Worm (Caenorhabditis elegans) whole organism, L1 larva: ENCODE data around the gene R05A10.7.

Source experiments
- F16B12.6 ChIP-seq: fragments of 150-350 bp; optimal IDR thresholded peaks from 2 replicates; lab custom pipeline; 2014; ENCODE audit warnings: missing biosample characterization, missing genetic modification characterization
- Y116A8C.19 ChIP-seq: sonication (generic microtip); optimal IDR thresholded peaks from 2 replicates; lab custom pipeline; 2016; ENCODE audit warnings: missing compliant biosample characterization, missing genetic modification characterization, borderline replicate concordance
- aha-1 ChIP-seq: fragments of 150-350 bp; optimal IDR thresholded peaks from 2 replicates; lab custom pipeline; 2014; ENCODE audit warnings: missing biosample characterization, missing genetic modification characterization
- aly-2 ChIP-seq: fragments of 150-350 bp; optimal IDR thresholded peaks from 2 replicates; lab custom pipeline; 2014; ENCODE audit warnings: missing biosample characterization, missing genetic modification characterization
- dpl-1 ChIP-seq, 3 experiments: fragments of 150-350 bp in 2 of 3; sonication (generic microtip) in 1 of 3; optimal IDR thresholded peaks; 2 replicates each; lab custom pipeline; 2014 to 2017; ENCODE audit warnings: missing biosample characterization in 3 of 3, missing genetic modification characterization in 3 of 3, missing genetic modification reagents in 3 of 3
- efl-1 ChIP-seq, 4 experiments: fragments of 150-350 bp; optimal IDR thresholded peaks in 3 of 4; peaks in 1 of 4; 1 replicate in 1 of 4; 2 replicates in 3 of 4; lab custom pipeline; 2014; ENCODE audit warnings: missing biosample characterization in 2 of 4, missing genetic modification characterization in 2 of 4, missing genetic modification reagents in 2 of 4
- efl-3 ChIP-seq: fragments of 200-800 bp; sonication (Bioruptor generic); optimal IDR thresholded peaks from 2 replicates; lab custom pipeline; 2018; ENCODE audit warnings: mild to moderate bottlenecking, missing genetic modification characterization, missing compliant biosample characterization
- elt-2 ChIP-seq: sonication (generic microtip); optimal IDR thresholded peaks from 2 replicates; lab custom pipeline; 2016; ENCODE audit warnings: missing genetic modification characterization, mild to moderate bottlenecking, inconsistent platforms, missing compliant biosample characterization, missing genetic modification reagents
- ets-5 ChIP-seq: fragments of 200-800 bp; sonication (Bioruptor generic); IDR thresholded peaks from 2 replicates; pipeline ENCODE4 v1.3.6; 2022; ENCODE audit warnings: missing genetic modification characterization, missing compliant biosample characterization
- fkh-10 ChIP-seq: sonication (generic microtip); optimal IDR thresholded peaks from 2 replicates; lab custom pipeline; 2017; ENCODE audit warnings: missing biosample characterization, missing genetic modification reagents, missing genetic modification characterization
- fkh-4 ChIP-seq: sonication (generic microtip); optimal IDR thresholded peaks from 2 replicates; lab custom pipeline; 2016; ENCODE audit warnings: missing compliant biosample characterization, missing genetic modification characterization, borderline replicate concordance
- fos-1 ChIP-seq: fragments of 150-350 bp; optimal IDR thresholded peaks from 2 replicates; lab custom pipeline; 2014; ENCODE audit warnings: missing biosample characterization, missing genetic modification characterization
- grh-1 ChIP-seq: fragments of 200-800 bp; sonication (Bioruptor generic); IDR thresholded peaks from 2 replicates; pipeline ENCODE4 v1.3.6; 2022; ENCODE audit warnings: missing genetic modification reagents, missing genetic modification characterization, missing compliant biosample characterization
- hlh-17 ChIP-seq: fragments of 200-800 bp; sonication (Bioruptor generic); optimal IDR thresholded peaks from 2 replicates; lab custom pipeline; 2018; ENCODE audit warnings: missing genetic modification characterization, mild to moderate bottlenecking, missing compliant biosample characterization, moderate library complexity, borderline replicate concordance
- hpl-2 ChIP-seq: fragments of 150-350 bp; optimal IDR thresholded peaks from 2 replicates; lab custom pipeline; 2014; ENCODE audit warnings: missing biosample characterization, missing genetic modification reagents, missing genetic modification characterization
- isw-1 ChIP-seq: fragments of 200-800 bp; sonication (Bioruptor generic); IDR thresholded peaks from 2 replicates; pipeline ENCODE4 v1.3.6; 2022; ENCODE audit warnings: missing genetic modification characterization, missing compliant biosample characterization
- jun-1 ChIP-seq: fragments of 150-350 bp; optimal IDR thresholded peaks from 2 replicates; lab custom pipeline; 2014; ENCODE audit warnings: missing biosample characterization, missing genetic modification reagents, missing genetic modification characterization
- lin-13 ChIP-seq: fragments of 150-350 bp; optimal IDR thresholded peaks from 2 replicates; lab custom pipeline; 2014; ENCODE audit warnings: missing biosample characterization, missing genetic modification reagents, missing genetic modification characterization
- lin-14 ChIP-seq: fragments of 200-800 bp; sonication (Bioruptor generic); optimal IDR thresholded peaks from 2 replicates; lab custom pipeline; 2018; ENCODE audit warnings: mild to moderate bottlenecking, missing genetic modification characterization, moderate library complexity, missing compliant biosample characterization
- lin-15B ChIP-seq: fragments of 150-350 bp; sonication (generic microtip); optimal IDR thresholded peaks from 3 replicates; lab custom pipeline; 2014; ENCODE audit warnings: missing biosample characterization, missing genetic modification characterization
- lin-35 ChIP-seq, 2 experiments: fragments of 150-350 bp; optimal IDR thresholded peaks; 2 replicates each; lab custom pipeline; 2014; ENCODE audit warnings: missing biosample characterization in 2 of 2, missing genetic modification characterization in 2 of 2, missing genetic modification reagents in 2 of 2
- lin-39 ChIP-seq: fragments of 150-350 bp; optimal IDR thresholded peaks from 2 replicates; lab custom pipeline; 2014; ENCODE audit warnings: missing biosample characterization, missing genetic modification reagents, missing genetic modification characterization
- lir-3 ChIP-seq: sonication (generic microtip); optimal IDR thresholded peaks from 2 replicates; lab custom pipeline; 2016; ENCODE audit warnings: mild to moderate bottlenecking, missing genetic modification characterization, moderate library complexity, missing compliant biosample characterization; ENCODE audit not compliant: poor library complexity
- mef-2 ChIP-seq: fragments of 150-350 bp; optimal IDR thresholded peaks from 2 replicates; lab custom pipeline; 2014; ENCODE audit warnings: missing biosample characterization, missing genetic modification characterization
- nhr-20 ChIP-seq: sonication (generic microtip); optimal IDR thresholded peaks from 2 replicates; lab custom pipeline; 2016; ENCODE audit warnings: mild to moderate bottlenecking, missing genetic modification characterization, missing compliant biosample characterization
- nhr-71 ChIP-seq: sonication (generic microtip); optimal IDR thresholded peaks from 2 replicates; lab custom pipeline; 2016; ENCODE audit warnings: mild to moderate bottlenecking, missing genetic modification characterization, moderate library complexity, missing compliant biosample characterization
- nhr-84 ChIP-seq: sonication (generic microtip); optimal IDR thresholded peaks from 2 replicates; lab custom pipeline; 2017; ENCODE audit warnings: missing biosample characterization, missing genetic modification characterization
- nhr-90 ChIP-seq: sonication (generic microtip); optimal IDR thresholded peaks from 2 replicates; lab custom pipeline; 2016; ENCODE audit warnings: mild to moderate bottlenecking, missing genetic modification characterization, missing compliant biosample characterization; ENCODE audit not compliant: poor library complexity
- pqm-1 ChIP-seq: sonication (generic microtip); optimal IDR thresholded peaks from 3 replicates; lab custom pipeline; 2017; ENCODE audit warnings: missing biosample characterization, missing genetic modification characterization
- rnt-1 ChIP-seq: sonication (generic microtip); optimal IDR thresholded peaks from 2 replicates; lab custom pipeline; 2016; ENCODE audit warnings: mild to moderate bottlenecking, missing genetic modification characterization, moderate library complexity, missing compliant biosample characterization
- snu-23 ChIP-seq: sonication (generic microtip); optimal IDR thresholded peaks from 2 replicates; lab custom pipeline; 2016; ENCODE audit warnings: missing genetic modification characterization, missing compliant biosample characterization
- sox-4 ChIP-seq: sonication (generic microtip); optimal IDR thresholded peaks from 2 replicates; lab custom pipeline; 2016; ENCODE audit warnings: missing genetic modification characterization, missing compliant biosample characterization
- tlp-1 ChIP-seq: fragments of 150-350 bp; optimal IDR thresholded peaks from 2 replicates; lab custom pipeline; 2014; ENCODE audit warnings: missing biosample characterization, missing genetic modification characterization
- zag-1 ChIP-seq: fragments of 150-350 bp; optimal IDR thresholded peaks from 2 replicates; lab custom pipeline; 2014; ENCODE audit warnings: missing biosample characterization, missing genetic modification characterization
- ztf-4 ChIP-seq: fragments of 150-350 bp; optimal IDR thresholded peaks from 2 replicates; lab custom pipeline; 2014; ENCODE audit warnings: missing biosample characterization, missing genetic modification characterization

R05A10.7 gene

DNA sequence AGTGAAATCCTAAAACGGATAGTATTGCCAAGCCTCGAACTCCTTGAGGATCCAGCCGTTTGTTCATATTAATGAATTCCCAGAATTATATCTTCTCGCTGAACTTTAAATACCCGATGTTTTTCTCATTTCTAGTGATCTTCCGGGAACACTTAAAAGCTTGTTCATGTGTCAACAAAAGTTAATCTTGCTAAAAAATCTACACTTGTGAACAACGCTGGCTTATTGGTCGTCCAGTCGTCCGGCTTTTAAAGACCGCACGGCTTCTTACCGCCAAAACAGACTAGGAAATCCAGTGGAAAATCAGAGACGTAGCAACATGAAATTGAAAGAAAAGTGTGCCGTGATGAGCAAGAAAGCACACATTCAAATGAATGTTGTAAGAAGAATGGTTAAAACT is 9.4 kb downstream of the R05A10.7 start, which contains the start of gene oac-38:
TSS of gene oac-38 (minus strand) at position 101 of the 400 bp plus-strand sequence.
- TF ChIP-seq nhr-71 (tag; lab: Kevin White, UChicago) (no peak), efl-1 (optimal IDR thresholded peaks at IDR 0.05; lab: Kevin White, UChicago) (no peak), efl-1 (GFP tag; optimal IDR thresholded peaks at IDR 0.05 in 1 of 2; lab: Kevin White, UChicago) (peak in 1 of 2 experiments; percentile 16), fkh-4 (no peak)

DNA sequence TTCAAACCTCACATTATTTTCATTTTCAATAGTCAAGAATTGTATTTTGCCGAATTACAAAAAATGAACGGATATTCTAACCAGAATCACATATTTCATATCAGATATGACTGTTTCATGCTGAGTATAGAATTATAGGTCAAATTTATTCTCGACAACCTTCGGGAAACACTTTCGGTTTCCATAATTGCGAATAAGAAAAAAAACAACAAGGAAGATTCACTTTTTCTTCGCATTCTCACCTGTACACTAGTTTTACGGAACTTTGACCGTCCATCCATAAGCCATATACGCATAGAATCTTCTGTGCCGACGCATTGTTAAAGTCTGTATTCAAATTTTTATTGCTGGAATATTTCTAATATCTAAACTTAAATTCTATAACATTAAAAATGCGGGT is 17.1 kb downstream of the R05A10.7 start, which contains the start of gene oac-37:
TSS of gene oac-37 (plus strand) at position 301 of the 400 bp plus-strand sequence.
- TF ChIP-seq tlp-1 = no peak
- TF ChIP-seq dpl-1 (GFP tag; optimal IDR thresholded peaks at IDR 0.05; lab: Kevin White, UChicago) = no peak
- no peak for TF ChIP-seq grh-1 (GFP tag; lab: Robert Waterston, UW)
- no peak for TF ChIP-seq fkh-10
- no peak for TF ChIP-seq ztf-4 (tag; lab: Kevin White, UChicago)
- no peak for TF ChIP-seq efl-3 (GFP tag; lab: Kevin White, UChicago)
- no peak for TF ChIP-seq lin-15B (tag; lab: Kevin White, UChicago)
- TF ChIP-seq F16B12.6 (tag; lab: Kevin White, UChicago) = no peak
- no peak for TF ChIP-seq zag-1
- no peak for TF ChIP-seq nhr-90 (tag; lab: Kevin White, UChicago)
- TF ChIP-seq lin-13 (GFP tag; lab: Kevin White, UChicago) = no peak
- no peak for TF ChIP-seq lir-3 (tag; lab: Kevin White, UChicago)
- TF ChIP-seq jun-1 = no peak

DNA sequence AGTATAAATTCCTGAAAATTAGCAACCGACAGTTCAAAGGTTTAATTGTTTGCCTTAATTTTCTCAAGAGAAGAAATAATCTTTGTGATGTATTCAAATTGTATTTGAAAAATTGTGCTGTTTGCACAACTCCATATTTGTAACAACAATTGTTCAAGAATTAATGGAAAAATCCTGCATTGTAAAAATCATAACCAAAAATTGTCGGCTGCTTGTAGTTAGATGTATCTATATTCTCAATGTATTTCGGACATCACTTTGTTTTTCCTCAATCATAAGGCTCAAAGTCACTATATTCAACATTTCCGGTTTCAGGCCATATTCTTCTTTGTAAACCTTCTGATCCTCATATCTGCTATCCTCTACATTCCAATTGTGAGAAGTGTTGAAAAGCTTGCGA is 19.6 kb downstream of the R05A10.7 start:
- TF ChIP-seq efl-1 (optimal IDR thresholded peaks at IDR 0.05; lab: Kevin White, UChicago) (no peak), efl-1 (GFP tag; optimal IDR thresholded peaks at IDR 0.05 in 1 of 2; lab: Kevin White, UChicago) (peak in 1 of 2 experiments; percentile 17), nhr-84 (tag; lab: Kevin White, UChicago) (no peak)

DNA sequence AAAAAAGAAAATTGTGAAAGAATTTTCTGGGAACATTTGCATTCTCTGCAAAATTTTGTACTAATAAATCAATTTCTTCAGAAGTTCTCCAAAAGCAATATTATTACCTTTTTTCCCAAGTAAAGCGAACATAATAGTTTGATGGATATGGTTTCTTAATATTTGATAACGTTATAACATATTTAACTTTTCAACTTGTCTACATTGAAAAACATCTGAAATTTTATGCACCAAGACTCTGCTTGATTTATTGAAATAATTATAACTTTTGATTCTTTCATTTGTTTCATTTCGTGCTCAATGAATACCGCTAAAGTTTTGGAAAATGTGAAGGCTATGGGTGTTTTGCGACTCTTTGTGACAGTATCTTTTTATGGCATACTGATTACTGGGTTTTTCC is 25.6 kb downstream of the R05A10.7 start, which contains the start of gene srz-31:
TSS of gene srz-31 (plus strand) at position 301 of the 400 bp plus-strand sequence.
- TF ChIP-seq lin-39 (no peak), pqm-1 (no peak)

DNA sequence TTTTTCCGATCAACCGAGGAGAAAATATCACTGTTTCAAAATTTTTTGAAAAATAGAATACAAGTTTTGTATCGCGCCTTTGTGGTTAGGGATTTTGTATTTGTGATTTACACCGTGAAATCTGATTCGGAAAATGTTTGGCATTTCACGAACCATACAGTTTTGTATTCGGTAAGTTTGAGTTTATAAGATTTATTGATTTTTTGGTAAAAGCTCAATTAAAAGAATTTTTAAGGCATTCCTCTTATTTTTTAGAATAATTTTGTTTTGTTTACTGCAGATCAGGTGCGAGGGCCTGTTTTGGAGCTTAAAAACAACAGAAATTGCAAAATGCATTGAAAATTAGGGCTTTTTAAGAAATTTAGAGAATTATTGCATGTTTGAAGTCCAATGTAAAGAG is 29.3 kb downstream of the R05A10.7 start:
- TF ChIP-seq Y116A8C.19 (tag; lab: Kevin White, UChicago) = no peak
- TF ChIP-seq mef-2 (tag; lab: Kevin White, UChicago) = no peak
- TF ChIP-seq hlh-17 = no peak
- TF ChIP-seq fkh-10 = no peak
- no peak for TF ChIP-seq isw-1 (GFP tag; lab: Robert Waterston, UW)
- TF ChIP-seq elt-2 (tag; lab: Kevin White, UChicago) = no peak
- no peak for TF ChIP-seq ets-5 (GFP tag; lab: Robert Waterston, UW)
- no peak for TF ChIP-seq fos-1 (tag; lab: Kevin White, UChicago)
- TF ChIP-seq, all 84 proteins: peak for 0

DNA sequence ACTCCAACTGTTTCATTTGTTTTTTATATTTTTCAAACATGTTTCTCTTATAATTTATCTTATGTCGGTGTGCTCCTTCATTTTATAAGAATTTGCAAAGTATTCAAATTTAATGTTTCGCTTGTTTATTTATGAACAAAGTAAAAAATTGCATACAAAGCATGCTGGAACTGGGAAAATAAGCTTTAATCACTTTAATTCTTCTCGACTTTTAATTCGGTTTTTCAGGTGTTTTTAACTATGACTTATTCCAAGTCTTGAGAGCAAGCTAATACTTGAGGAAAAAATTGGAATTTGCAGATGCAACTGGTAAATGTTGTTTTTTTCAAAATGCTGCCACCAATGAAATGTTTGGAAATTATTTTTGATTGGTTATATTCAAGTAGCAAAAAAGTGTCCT is 30.9 kb downstream of the R05A10.7 start, which contains the start of gene srz-59:
TSS of gene srz-59 (plus strand) at position 301 of the 400 bp plus-strand sequence.
- TF ChIP-seq snu-23 (GFP tag; lab: Kevin White, UChicago) (no peak), lin-35 (GFP tag; optimal IDR thresholded peaks at IDR 0.05; lab: Kevin White, UChicago) (no peak), lin-14 (GFP tag; lab: Kevin White, UChicago) (no peak), hpl-2 (GFP tag; lab: Kevin White, UChicago) (no peak), isw-1 (GFP tag; lab: Robert Waterston, UW) (no peak), pqm-1 (no peak), sox-4 (tag; lab: Kevin White, UChicago) (no peak), rnt-1 (tag; lab: Kevin White, UChicago) (no peak), nhr-20 (tag; lab: Kevin White, UChicago) (no peak), aha-1 (tag; lab: Kevin White, UChicago) (no peak), Y116A8C.19 (tag; lab: Kevin White, UChicago) (no peak), fkh-4 (no peak), aly-2 (no peak)
